Worm (Caenorhabditis elegans): ENCODE results near the gene srm-5.

- TF ChIP-seq ceh-9 (tag; optimal IDR thresholded peaks at IDR 0.05): no peak
- no peak for TF ChIP-seq elt-1 (tag; optimal IDR thresholded peaks at IDR 0.05)
- TF ChIP-seq ztf-11 (tag; optimal IDR thresholded peaks at IDR 0.05): no peak
- no peak for TF ChIP-seq sea-2 (GFP tag; optimal IDR thresholded peaks at IDR 0.05)
- no peak for TF ChIP-seq nhr-43 (tag; optimal IDR thresholded peaks at IDR 0.05; ENCODE audit: poor library complexity, severe bottlenecking)
- no peak for TF ChIP-seq pqm-1 (tag; optimal IDR thresholded peaks at IDR 0.05)
- no peak for TF ChIP-seq nhr-23 (tag; optimal IDR thresholded peaks at IDR 0.05)
- no peak for TF ChIP-seq ama-1 (optimal IDR thresholded peaks at IDR 0.05)
- no peak for TF ChIP-seq pha-4 (tag; optimal IDR thresholded peaks at IDR 0.05)
- TF ChIP-seq nhr-237 (tag; optimal IDR thresholded peaks at IDR 0.05): no peak
- no peak for TF ChIP-seq ztf-4 (tag; optimal IDR thresholded peaks at IDR 0.05)
These were observed 7.2 kb upstream of the srm-5 start, which contains the start of gene F47B8.5 for ce11 chrV:14327776-14328175.
